Fruit fly (Drosophila melanogaster) S2 (cell line): Measurements from ENCODE around the gene CG13901.

ENCODE experiments used
- CG8478 ChIP-seq: fragments of >200 bp; optimal IDR thresholded peaks from 2 replicates; lab custom pipeline; 2018
- CTCF ChIP-seq, 2 experiments: fragments of >200 bp; optimal IDR thresholded peaks; 2 replicates each; lab custom pipeline; 2018

CG13901 gene

DNA sequence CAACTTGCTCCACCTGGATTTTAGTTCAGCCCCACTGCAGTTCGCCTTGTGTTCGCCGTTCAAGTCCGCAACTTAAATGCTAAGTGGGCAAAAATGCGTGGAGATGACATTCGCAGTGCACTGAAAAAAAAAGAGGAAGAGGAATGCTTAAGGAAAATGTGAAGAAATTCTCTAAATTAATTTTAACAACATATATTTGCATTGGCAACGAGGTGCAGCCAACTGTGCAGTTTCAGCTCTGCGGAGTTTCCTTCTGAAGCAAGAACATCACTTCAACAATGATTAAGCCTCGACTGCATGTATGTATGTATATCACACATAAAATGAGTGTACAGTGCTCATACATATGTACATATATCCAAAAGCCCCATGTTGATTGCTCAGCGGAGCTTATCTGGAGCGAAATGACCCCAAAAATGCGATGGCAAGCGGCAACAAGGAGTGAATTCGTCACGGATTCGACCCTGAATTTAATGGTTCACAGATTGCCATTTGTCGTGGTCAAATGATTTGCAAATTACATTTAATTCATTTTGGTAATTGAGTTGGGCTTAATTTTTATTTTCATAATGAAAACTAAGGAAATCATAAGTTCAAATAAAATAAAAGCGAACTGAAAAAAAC is 16.5 kb downstream of the CG13901 start:
- TF ChIP-seq CG8478 (no peak), CTCF (optimal IDR thresholded peaks at IDR 0.05; lab: Kevin White, UChicago) (no peak)

dm6 chr3L:820332-820731 is 17.3 kb downstream of the CG13901 start:
- TF ChIP-seq CTCF (optimal IDR thresholded peaks at IDR 0.05; lab: Kevin White, UChicago) (no peak), CG8478 (no peak)

DNA sequence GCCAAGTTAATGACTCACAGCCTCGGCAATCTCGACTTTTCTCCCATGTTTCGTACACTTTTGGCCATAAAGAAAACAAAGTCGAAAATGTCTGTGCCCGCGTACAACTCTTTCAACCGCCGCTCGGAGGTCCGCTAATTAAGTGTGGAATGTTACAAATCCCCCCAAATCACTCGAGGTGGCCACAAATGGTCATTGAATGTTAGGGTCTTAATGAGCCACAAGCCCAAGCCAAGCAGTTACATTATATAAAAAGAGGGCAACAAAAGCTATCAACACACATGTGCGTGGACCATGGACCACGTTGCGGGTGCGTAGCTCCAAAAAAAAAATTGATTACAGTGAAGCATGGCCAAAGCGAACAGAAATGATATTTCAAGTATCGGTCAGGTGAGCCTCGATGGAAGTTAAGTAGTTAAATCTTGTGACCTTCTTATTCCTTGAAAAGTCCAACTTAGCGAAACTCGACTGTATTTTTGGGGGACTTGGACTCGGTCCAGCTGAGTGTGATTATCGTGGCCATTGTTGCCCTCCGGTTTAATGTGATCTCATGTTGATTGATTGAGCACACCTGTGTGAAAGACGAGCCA is 18.2 kb downstream of the CG13901 start:
- no peak for TF ChIP-seq CTCF (optimal IDR thresholded peaks at IDR 0.05; lab: Kevin White, UChicago)
- no peak for TF ChIP-seq CG8478

DNA sequence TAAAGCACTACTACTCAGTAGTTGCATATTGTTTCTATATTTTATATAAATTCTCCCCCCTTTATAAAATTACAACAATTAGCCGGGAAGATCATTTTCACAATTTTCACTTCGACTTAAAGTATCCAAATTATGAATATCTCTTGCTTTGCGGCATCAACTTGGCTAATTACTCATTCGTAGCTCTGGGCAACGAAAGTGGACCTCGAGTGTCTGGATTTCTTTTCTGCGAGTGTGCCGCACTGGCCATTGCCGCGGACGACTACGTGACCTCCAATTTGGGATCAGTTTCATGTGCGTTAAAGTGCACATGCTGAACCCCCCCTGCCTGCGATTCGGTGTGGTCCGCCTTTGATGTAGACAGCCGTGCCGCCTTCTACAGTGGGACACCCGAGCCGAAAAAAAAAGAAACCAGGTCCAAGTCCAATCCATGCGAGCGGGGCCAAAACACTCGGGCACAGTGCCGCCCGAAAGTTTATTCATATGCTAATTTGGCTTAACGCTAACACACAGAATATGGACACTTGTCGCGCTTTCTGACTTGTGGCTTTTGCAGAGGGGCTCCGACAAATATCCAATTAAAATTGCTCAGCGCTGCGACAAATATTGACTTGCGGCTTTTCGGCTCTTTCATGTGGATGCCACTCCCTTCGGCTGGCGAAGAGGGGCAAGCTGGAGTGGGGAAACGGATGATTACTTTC is 19.0 kb downstream of the CG13901 start:
- TF ChIP-seq CTCF (optimal IDR thresholded peaks at IDR 0.05; lab: Kevin White, UChicago) (no peak), CG8478 (no peak)

DNA sequence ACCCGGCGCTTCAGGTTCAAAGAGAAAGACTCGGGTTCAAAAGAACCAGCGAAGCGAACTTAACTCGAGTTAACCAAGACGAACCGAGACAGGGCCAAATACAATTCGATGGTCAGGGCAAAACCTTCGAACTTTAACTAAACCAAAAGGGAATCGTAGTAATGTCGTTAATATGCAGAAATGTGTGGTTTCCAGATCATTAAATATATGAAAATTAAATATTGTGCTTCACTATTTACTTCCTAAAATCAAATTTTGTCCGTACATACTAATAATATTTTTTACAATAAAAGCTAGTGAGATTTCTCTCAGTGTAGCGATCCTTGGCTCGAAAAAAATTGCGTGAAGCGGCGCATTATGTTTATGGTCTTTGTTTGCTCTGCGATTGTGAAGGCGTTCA is 19.9 kb downstream of the CG13901 start:
- TF ChIP-seq CTCF (optimal IDR thresholded peaks at IDR 0.05; lab: Kevin White, UChicago) (no peak), CG8478 (no peak)

- TF ChIP-seq CG8478 (no peak), CTCF (optimal IDR thresholded peaks at IDR 0.05; lab: Kevin White, UChicago) (no peak)
Observed at dm6 chr3L:815234-816200, 22.1 kb downstream of the CG13901 start.

- no peak for TF ChIP-seq CTCF (optimal IDR thresholded peaks at IDR 0.05; lab: Kevin White, UChicago)
- no peak for TF ChIP-seq CG8478
Observed at dm6 chr3L:813911-814310, 23.7 kb downstream of the CG13901 start.

dm6 chr3L:813229-813837 is 24.3 kb downstream of the CG13901 start:
- no peak for TF ChIP-seq CTCF (optimal IDR thresholded peaks at IDR 0.05; lab: Kevin White, UChicago)
- no peak for TF ChIP-seq CG8478

dm6 chr3L:811816-812215 is 25.8 kb downstream of the CG13901 start:
- no peak for TF ChIP-seq CG8478

dm6 chr3L:810038-810644 is 27.5 kb downstream of the CG13901 start:
- TF ChIP-seq CTCF (optimal IDR thresholded peaks at IDR 0.05; lab: Kevin White, UChicago) (no peak), CG8478 (no peak)

- TF ChIP-seq CG8478 (no peak), CTCF (optimal IDR thresholded peaks at IDR 0.05; lab: Kevin White, UChicago) (no peak)
Observed at dm6 chr3L:809538-809805, 28.1 kb downstream of the CG13901 start.

DNA sequence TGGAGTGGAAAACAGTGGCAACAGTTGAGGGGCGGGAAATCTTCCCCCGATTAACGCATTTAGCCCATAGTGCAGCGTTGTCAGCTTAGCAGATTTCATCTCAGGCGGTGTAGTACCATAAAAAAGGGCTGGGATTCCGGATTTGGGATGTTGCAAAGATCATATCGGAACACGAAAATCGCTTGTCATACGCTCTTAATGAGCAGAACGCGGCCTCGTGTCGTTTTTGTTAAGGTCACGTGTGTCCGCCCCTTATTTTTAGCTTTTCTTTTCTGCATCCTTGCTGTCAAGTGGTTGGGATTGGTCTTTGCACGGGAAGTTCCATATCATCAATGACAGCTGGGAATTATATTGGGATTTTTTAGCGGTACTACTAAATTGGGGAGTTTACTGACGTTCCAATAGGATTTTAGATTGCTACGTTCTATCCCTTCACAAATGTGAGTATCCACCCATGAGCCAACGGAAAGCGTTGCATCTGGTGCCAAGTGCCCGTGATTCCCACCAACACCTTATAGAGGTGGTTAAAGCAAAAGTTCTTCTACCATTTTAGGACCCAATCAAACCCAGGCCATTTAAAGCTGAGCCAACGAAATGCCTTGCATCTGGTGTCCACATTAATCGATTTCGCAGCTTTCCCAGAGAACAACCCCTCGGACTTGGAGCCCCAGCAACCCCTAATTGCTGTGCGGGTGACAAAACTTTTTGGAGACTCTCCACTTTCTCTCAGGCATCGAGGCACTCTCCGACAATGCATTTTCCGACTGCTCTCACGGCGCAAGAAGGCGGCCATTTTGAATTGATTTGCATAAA is 28.7 kb downstream of the CG13901 start:
- TF ChIP-seq CTCF (optimal IDR thresholded peaks at IDR 0.05; lab: Kevin White, UChicago) (no peak), CG8478 (no peak)

DNA sequence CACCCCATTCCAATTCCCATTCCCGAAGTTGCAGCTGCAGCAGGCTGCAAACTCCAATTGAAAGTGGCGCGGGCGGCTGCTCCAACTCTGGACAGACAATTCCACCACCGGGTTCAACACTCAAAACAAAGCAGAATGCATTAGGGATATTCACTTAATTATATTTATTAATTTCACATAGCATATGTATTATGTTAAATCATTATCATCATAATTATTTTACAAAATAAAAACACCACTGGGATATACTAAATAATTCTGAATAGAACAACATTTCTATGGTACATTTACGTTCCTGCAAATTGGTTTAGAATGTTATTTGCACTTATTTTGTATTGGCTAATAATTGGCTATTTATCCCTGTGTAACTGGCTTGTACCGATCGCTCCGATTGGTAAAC is 30.2 kb downstream of the CG13901 start:
- TF ChIP-seq CTCF (optimal IDR thresholded peaks at IDR 0.05; lab: Kevin White, UChicago) (no peak), CG8478 (no peak)

- no peak for TF ChIP-seq CTCF (optimal IDR thresholded peaks at IDR 0.05; lab: Kevin White, UChicago)
- TF ChIP-seq CG8478 = no peak
Observed at dm6 chr3L:805642-806218, 31.9 kb downstream of the CG13901 start.
